Fruit fly (Drosophila melanogaster): ENCODE results near the gene Usp39.

Usp39 gene

dm6 chrX:18905152-18905551, 47.1 kb downstream of the Usp39 start:
- TF ChIP-seq Pif1B (GFP tag; optimal IDR thresholded peaks at IDR 0.05) (no peak), fd96Ca (GFP tag; IDR thresholded peaks at IDR 0.05) (no peak), CG32121 (GFP tag; IDR thresholded peaks at IDR 0.05) (no peak), CG34367 (tag; optimal IDR thresholded peaks at IDR 0.05) (no peak), Pif1A (GFP tag; optimal IDR thresholded peaks at IDR 0.05) (no peak), D1 (tag; optimal IDR thresholded peaks at IDR 0.05) (no peak), CG17806 (tag; optimal IDR thresholded peaks at IDR 0.05) (no peak), CG10348 (GFP tag; IDR thresholded peaks at IDR 0.05) (no peak), rn (GFP tag; IDR thresholded peaks at IDR 0.05) (no peak), CG8301 (tag; optimal IDR thresholded peaks at IDR 0.05) (no peak), CG14655 (GFP tag; optimal IDR thresholded peaks at IDR 0.05) (no peak), CG15710 (tag; optimal IDR thresholded peaks at IDR 0.05) (no peak), CG12605 (GFP tag; IDR thresholded peaks at IDR 0.05) (no peak), CG4496 (GFP tag; IDR thresholded peaks at IDR 0.05) (no peak), CG13204 (GFP tag; optimal IDR thresholded peaks at IDR 0.05) (no peak), Snoo (tag; optimal IDR thresholded peaks at IDR 0.05) (no peak), CG9948 (tag; optimal IDR thresholded peaks at IDR 0.05) (no peak)
